Fruit fly (Drosophila melanogaster): ENCODE results near the gene sl.
A peak's percentile ranks its signal among the peaks of the same experiment; 100 is the strongest.

sl gene

DNA sequence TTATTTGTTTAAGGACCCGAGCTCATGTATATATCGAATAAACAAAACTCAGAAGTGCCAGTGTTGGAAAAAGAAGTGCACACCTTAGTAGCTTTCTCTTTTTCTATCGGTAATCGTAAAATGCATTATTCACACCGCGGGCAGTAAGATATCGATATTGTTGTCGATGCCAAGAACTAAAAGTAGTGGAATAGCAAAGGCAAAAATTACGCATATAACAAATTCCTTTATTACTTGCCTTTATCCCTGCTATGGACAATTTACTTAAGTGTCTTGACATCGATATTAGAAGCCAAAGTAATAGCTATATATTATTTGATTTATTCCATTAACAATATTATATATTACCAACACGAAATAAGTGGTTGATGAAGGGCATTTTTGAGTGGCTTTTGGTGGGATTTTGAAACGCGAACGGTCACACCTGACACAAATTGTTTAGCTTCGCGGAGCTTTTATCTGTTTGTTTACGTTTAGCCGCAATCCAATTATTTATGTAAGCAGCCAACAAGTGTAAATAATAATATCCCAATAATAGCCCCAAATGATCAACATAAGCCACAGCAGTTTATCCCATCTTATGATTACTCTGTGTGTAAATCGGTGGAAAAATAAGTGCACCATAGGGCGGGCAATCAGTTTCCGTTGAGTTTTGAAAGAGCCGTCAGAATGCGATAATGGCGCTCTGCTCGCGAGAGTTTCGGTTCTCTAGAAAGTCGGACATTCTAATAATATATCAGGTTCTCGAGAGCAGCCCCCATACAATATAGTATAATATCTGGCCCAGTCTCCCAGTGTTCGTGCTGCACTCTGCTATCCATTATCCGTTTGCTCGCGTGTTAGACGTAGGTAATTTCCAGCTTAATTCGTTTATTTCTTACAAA, 35.0 kb downstream of the sl start, which contains the start of the genes CG9992 and CG4239 (continued):
- no peak for TF ChIP-seq CG11696 (GFP tag; IDR thresholded peaks at IDR 0.05)
- no peak for TF ChIP-seq z (GFP tag; IDR thresholded peaks at IDR 0.05)
- no peak for TF ChIP-seq D19B (GFP tag; optimal IDR thresholded peaks at IDR 0.05)
- TF ChIP-seq Drgx (GFP tag; IDR thresholded peaks at IDR 0.05) = no peak; the same call in 1 of the 2 replicates
- no peak for TF ChIP-seq ac (GFP tag; optimal IDR thresholded peaks at IDR 0.05)
- TF ChIP-seq crol (GFP tag; IDR thresholded peaks at IDR 0.05) = no peak
- no peak for TF ChIP-seq Adf1 (GFP tag; IDR thresholded peaks at IDR 0.05)
- TF ChIP-seq rib (GFP tag; IDR thresholded peaks at IDR 0.05) = no peak
- TF ChIP-seq dati (GFP tag; IDR thresholded peaks at IDR 0.05) = no peak
- peak; percentile 31 to 67 for TF ChIP-seq dpn (GFP tag; optimal IDR thresholded peaks at IDR 0.05)
- no peak for TF ChIP-seq D (optimal IDR thresholded peaks at IDR 0.05)
- peak; percentile 52 for TF ChIP-seq D (GFP tag; optimal IDR thresholded peaks at IDR 0.05)
- TF ChIP-seq gt (GFP tag; IDR thresholded peaks at IDR 0.05) = no peak
- peak; percentile 24; the same call in 1 of the 2 replicates for TF ChIP-seq CG11247 (GFP tag; IDR thresholded peaks at IDR 0.05)
- TF ChIP-seq CG2129 (GFP tag; IDR thresholded peaks at IDR 0.05; ENCODE audit: partially characterized antibody) = no peak
- TF ChIP-seq h (optimal IDR thresholded peaks at IDR 0.05) = no peak
- TF ChIP-seq CG3065 (GFP tag; optimal IDR thresholded peaks at IDR 0.05) = no peak
- no peak for TF ChIP-seq slp2 (GFP tag; optimal IDR thresholded peaks at IDR 0.05)
- no peak for TF ChIP-seq sima (GFP tag; optimal IDR thresholded peaks at IDR 0.05)
- peak; percentile 74 for TF ChIP-seq CG42726 (GFP tag; IDR thresholded peaks at IDR 0.05; ENCODE audit: partially characterized antibody)
- peak; percentile 61 for TF ChIP-seq CG10654 (GFP tag; optimal IDR thresholded peaks at IDR 0.05)
- TF ChIP-seq CG14710 (tag; optimal IDR thresholded peaks at IDR 0.05) = peak; percentile 81
- TF ChIP-seq CG12744 (GFP tag; optimal IDR thresholded peaks at IDR 0.05) = no peak
- peak; percentile 26 for TF ChIP-seq CG9727 (GFP tag; optimal IDR thresholded peaks at IDR 0.05)
- peak; percentile 77 for TF ChIP-seq grau (tag; optimal IDR thresholded peaks at IDR 0.05)
- TF ChIP-seq HHEX (GFP tag; optimal IDR thresholded peaks at IDR 0.05) = peak; percentile 20
- TF ChIP-seq CG8944 (GFP tag; optimal IDR thresholded peaks at IDR 0.05) = peak; percentile 8
- TF ChIP-seq Ravus (GFP tag; IDR thresholded peaks at IDR 0.05) = no peak; the same call in 1 of the 2 replicates
- no peak for TF ChIP-seq gsb (GFP tag; IDR thresholded peaks at IDR 0.05)
- peak; percentile 29 for TF ChIP-seq Dp (GFP tag; optimal IDR thresholded peaks at IDR 0.05)
- TF ChIP-seq CG10565 (GFP tag; optimal IDR thresholded peaks at IDR 0.05) = no peak
- no peak for TF ChIP-seq CG15479 (GFP tag; optimal IDR thresholded peaks at IDR 0.05)
- peak; percentile 97 for TF ChIP-seq CG30020 (tag; optimal IDR thresholded peaks at IDR 0.05)
- no peak for TF ChIP-seq CG18476 (GFP tag; optimal IDR thresholded peaks at IDR 0.05)
- peak; percentile 39 for TF ChIP-seq Dek (tag; optimal IDR thresholded peaks at IDR 0.05)
- peak; percentile 11 for TF ChIP-seq Mad (GFP tag; optimal IDR thresholded peaks at IDR 0.05)
- peak; percentile 48 for TF ChIP-seq CG9609 (GFP tag; optimal IDR thresholded peaks at IDR 0.05)
- peak in 1 of 2 experiments; percentile 39 for TF ChIP-seq bsh (GFP tag; optimal IDR thresholded peaks at IDR 0.05)
- peak; percentile 26 for TF ChIP-seq CG10462 (GFP tag; optimal IDR thresholded peaks at IDR 0.05)
- peak; percentile 60 for TF ChIP-seq pzg (GFP tag; optimal IDR thresholded peaks at IDR 0.05)
- no peak for TF ChIP-seq nau (GFP tag; optimal IDR thresholded peaks at IDR 0.05)
- TF ChIP-seq CG8290 (GFP tag; optimal IDR thresholded peaks at IDR 0.05) = peak; percentile 74
- peak; percentile 18 to 61 for TF ChIP-seq CG8290 (tag; optimal IDR thresholded peaks at IDR 0.05)
- no peak for TF ChIP-seq gcm2 (GFP tag; optimal IDR thresholded peaks at IDR 0.05)
- peak; percentile 49 for TF ChIP-seq CG30431 (GFP tag; optimal IDR thresholded peaks at IDR 0.05)
- no peak for TF ChIP-seq CG8281 (tag; optimal IDR thresholded peaks at IDR 0.05)
- no peak for TF ChIP-seq gsb-n (tag; optimal IDR thresholded peaks at IDR 0.05)
- TF ChIP-seq unpg (GFP tag; optimal IDR thresholded peaks at IDR 0.05) = peak; percentile 40
- TF ChIP-seq CG13624 (GFP tag; optimal IDR thresholded peaks at IDR 0.05) = no peak
- TF ChIP-seq jumu (GFP tag; optimal IDR thresholded peaks at IDR 0.05) = peak; percentile 54

All from whole organism, embryonic.